Fruit fly (Drosophila melanogaster): ENCODE results near the gene SrpRbeta.

SrpRbeta gene

DNA sequence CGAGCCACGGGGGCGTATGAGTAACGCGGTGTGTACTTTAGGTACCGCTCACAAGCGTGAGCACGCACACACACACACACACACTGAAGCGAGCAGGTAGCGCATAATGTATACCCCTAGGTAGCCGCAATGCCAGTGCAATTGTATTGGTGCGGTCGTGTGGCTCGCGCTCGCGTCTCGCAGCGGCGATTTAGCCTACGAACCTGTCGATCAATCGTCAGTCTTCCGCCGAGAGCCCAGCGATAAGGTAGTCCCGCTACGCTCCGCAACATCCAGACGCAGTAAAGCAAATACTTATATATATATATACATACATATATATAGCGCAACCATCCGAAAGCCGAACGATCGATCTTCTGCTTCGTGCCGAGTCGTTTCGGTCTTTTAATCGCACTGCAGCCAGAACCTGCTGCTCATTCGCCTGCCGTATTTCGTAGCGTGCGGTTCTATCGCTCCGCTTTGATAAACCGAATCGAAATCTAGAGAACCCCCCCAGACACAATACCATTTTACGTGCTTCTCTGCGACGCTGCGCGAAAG is 44.4 kb downstream of the SrpRbeta start, which contains the start of gene hry (continued):
- no peak for TF ChIP-seq dac (GFP tag; optimal IDR thresholded peaks at IDR 0.05)
- peak; percentile 25 for TF ChIP-seq esn (GFP tag; optimal IDR thresholded peaks at IDR 0.05)
- TF ChIP-seq fd85E (GFP tag; optimal IDR thresholded peaks at IDR 0.05) = peak; percentile 59
- peak; percentile 37; the same call in 1 of the 3 replicates for TF ChIP-seq CG6163 (GFP tag; IDR thresholded peaks at IDR 0.05)
- peak; percentile 85 for TF ChIP-seq Eip93F (GFP tag; optimal IDR thresholded peaks at IDR 0.05)
- TF ChIP-seq CG8319 (GFP tag; optimal IDR thresholded peaks at IDR 0.05) = no peak
- no peak for TF ChIP-seq lz (GFP tag; optimal IDR thresholded peaks at IDR 0.05)
- TF ChIP-seq CG6854 (GFP tag; optimal IDR thresholded peaks at IDR 0.05) = peak; percentile 94

DNA sequence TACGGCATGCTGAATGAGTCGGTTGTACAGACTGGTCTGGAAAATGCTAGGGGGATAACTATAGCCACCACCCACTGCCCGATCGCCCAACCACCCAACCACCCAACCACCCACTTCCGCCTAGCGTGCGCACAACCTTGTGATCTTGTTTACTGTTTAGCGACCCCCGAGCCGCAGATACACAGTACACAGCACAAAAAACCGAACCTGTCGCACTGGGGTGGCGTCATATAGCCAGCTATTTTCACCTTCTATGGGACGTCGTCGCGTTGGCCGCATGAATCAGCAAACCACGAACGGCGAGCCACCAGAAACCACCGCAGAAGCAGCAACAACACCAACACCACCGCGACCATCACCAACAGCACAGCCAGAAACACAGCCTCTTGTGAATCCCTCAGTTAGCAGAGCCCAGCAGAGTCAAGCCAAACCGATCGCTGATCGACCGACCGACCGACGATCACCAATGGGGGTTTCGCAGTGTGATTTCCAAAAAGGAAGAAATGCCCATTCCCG is 44.9 kb downstream of the SrpRbeta start:
- TF ChIP-seq CG15336 (GFP tag; IDR thresholded peaks at IDR 0.05) = no peak
- TF ChIP-seq CG3032 (tag; optimal IDR thresholded peaks at IDR 0.05) = no peak
- TF ChIP-seq CG6808 (GFP tag; optimal IDR thresholded peaks at IDR 0.05) = no peak
- TF ChIP-seq vri (GFP tag; optimal IDR thresholded peaks at IDR 0.05) = no peak
- no peak for TF ChIP-seq CG1621 (tag; optimal IDR thresholded peaks at IDR 0.05)
- TF ChIP-seq CG10631 (GFP tag; optimal IDR thresholded peaks at IDR 0.05) = no peak
- TF ChIP-seq CG16779 (tag; optimal IDR thresholded peaks at IDR 0.05) = no peak
- no peak for TF ChIP-seq Sox14 (GFP tag; optimal IDR thresholded peaks at IDR 0.05)
- TF ChIP-seq CG10669 (GFP tag; optimal IDR thresholded peaks at IDR 0.05) = no peak
- TF ChIP-seq Eip75B (GFP tag; optimal IDR thresholded peaks at IDR 0.05) = no peak
- TF ChIP-seq CG31627 (GFP tag; optimal IDR thresholded peaks at IDR 0.05) = no peak

DNA sequence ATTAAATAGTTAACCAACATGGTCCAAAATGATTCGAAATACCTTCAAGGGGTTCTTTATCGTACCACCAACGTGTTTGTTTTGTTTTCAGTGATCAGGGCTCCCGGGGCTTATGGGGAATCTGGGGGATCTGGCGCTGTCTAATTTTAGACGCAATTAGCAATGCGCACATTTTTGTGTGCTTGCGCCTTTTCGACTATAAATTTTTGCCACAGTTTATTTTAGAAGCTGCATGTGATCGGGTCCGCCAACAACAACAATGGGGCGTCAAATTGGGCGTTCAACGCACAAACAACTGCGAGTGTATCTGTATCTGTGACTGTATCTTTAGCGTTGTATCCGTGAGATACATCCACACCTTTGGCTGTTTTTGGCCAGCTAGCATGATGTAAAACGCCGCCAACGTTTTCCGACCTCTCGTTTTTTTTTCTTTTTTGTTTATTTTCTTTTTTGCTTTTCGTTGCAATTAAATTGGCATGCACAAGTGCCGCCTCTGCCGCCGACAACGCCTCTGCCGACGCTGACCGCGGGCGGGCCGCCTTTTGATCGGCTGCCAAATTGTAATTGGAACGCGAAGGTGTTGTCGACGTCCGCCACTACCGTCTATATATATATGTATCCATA is 46.5 kb downstream of the SrpRbeta start:
- TF ChIP-seq CG6163 (GFP tag; IDR thresholded peaks at IDR 0.05) (peak; percentile 65; the same call in 2 of the 3 replicates), ss (GFP tag; optimal IDR thresholded peaks at IDR 0.05) (no peak), CG15336 (GFP tag; IDR thresholded peaks at IDR 0.05) (peak; percentile 56), salr (GFP tag; optimal IDR thresholded peaks at IDR 0.05) (peak in 1 of 2 experiments; percentile 28), net (GFP tag; optimal IDR thresholded peaks at IDR 0.05) (peak; percentile 42), Eip78C (GFP tag) (peak; percentile 25), eg (GFP tag; IDR thresholded peaks at IDR 0.05) (peak; percentile 76), CG8119 (GFP tag; IDR thresholded peaks at IDR 0.05) (peak; percentile 63), CG8632 (GFP tag; optimal IDR thresholded peaks at IDR 0.05) (no peak), CG6276 (GFP tag; optimal IDR thresholded peaks at IDR 0.05) (peak; percentile 63), CG10631 (GFP tag; optimal IDR thresholded peaks at IDR 0.05) (no peak), CG1621 (tag; optimal IDR thresholded peaks at IDR 0.05) (no peak), svp (GFP tag) (peak; percentile 20)

DNA sequence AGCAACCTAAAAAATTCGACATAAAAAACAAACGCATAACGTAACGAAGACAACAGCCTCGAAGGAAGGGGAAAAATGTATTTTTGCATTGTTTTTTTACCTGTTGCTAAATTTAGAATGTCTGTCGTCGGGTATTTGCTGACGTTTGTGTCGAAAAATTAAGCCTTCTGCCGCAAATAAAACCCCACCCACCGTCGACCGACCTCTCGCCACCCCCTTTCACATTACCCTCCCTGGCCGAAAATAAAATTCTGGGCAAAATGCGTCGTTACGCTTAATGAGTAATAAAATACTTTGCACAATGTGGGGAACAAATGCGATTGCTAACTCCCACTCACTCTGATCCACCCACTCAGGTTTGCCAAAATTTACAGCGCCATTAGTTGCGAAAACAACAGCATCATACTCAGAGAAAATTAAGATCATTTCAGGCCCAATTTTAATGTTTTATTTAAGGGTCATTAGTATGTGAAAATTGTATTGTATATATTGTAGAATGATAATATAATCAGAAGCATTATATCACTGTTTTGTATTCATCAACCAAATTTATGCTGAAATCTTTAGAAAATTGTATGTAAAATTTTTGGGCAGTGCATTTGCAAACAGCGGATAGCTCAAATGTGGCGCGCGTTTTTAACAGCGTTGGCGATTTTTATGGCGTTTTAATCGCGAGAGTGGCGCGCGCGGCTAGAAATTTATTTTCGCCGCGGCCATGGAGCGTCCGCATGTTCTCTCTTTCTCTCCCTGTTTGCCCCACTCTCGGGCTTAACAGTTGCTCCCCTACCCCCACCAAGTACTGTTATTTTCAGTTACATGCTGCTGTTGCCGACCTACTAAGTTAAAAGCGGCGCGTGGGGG is 47.6 kb downstream of the SrpRbeta start:
- TF ChIP-seq Eip75B (GFP tag; optimal IDR thresholded peaks at IDR 0.05) (peak; percentile 39), CG1621 (tag; optimal IDR thresholded peaks at IDR 0.05) (no peak), esn (GFP tag; optimal IDR thresholded peaks at IDR 0.05) (peak; percentile 72), Gug (GFP tag; IDR thresholded peaks at IDR 0.05) (no peak), dac (GFP tag; optimal IDR thresholded peaks at IDR 0.05) (peak; percentile 2), CG6854 (GFP tag; optimal IDR thresholded peaks at IDR 0.05) (no peak), pdm3 (GFP tag; optimal IDR thresholded peaks at IDR 0.05) (peak; percentile 67), CG11294 (GFP tag; IDR thresholded peaks at IDR 0.05) (peak; percentile 23; the same call in 1 of the 2 replicates), CG32006 (GFP tag; optimal IDR thresholded peaks at IDR 0.05) (peak; percentile 69), Eip78C (GFP tag) (peak; percentile 92), CG15336 (GFP tag; IDR thresholded peaks at IDR 0.05) (peak; percentile 82), CG6808 (GFP tag; optimal IDR thresholded peaks at IDR 0.05) (no peak), CG31627 (GFP tag; optimal IDR thresholded peaks at IDR 0.05) (peak; percentile 55), Hr39 (GFP tag; optimal IDR thresholded peaks at IDR 0.05) (peak; percentile 54), ss (GFP tag; optimal IDR thresholded peaks at IDR 0.05) (no peak), dsx (GFP tag; optimal IDR thresholded peaks at IDR 0.05; ENCODE audit: poor library complexity, severe bottlenecking) (peak; percentile 24), lz (GFP tag; optimal IDR thresholded peaks at IDR 0.05) (peak; percentile 78), CG7368 (GFP tag; optimal IDR thresholded peaks at IDR 0.05) (peak; percentile 23), fkh (GFP tag; optimal IDR thresholded peaks at IDR 0.05) (no peak), CG16779 (tag; optimal IDR thresholded peaks at IDR 0.05) (no peak), vri (GFP tag; optimal IDR thresholded peaks at IDR 0.05) (peak; percentile 68), Hr4 (GFP tag; optimal IDR thresholded peaks at IDR 0.05) (peak; percentile 73), Sox102F (GFP tag; optimal IDR thresholded peaks at IDR 0.05) (peak; percentile 62), CG9139 (GFP tag; optimal IDR thresholded peaks at IDR 0.05) (no peak), salr (GFP tag; optimal IDR thresholded peaks at IDR 0.05) (peak in 1 of 2 experiments; percentile 9), CG3919 (GFP tag; optimal IDR thresholded peaks at IDR 0.05) (peak; percentile 54)

Measured in whole organism, prepupa.